Worm (Caenorhabditis elegans) whole organism, L2 larva: ENCODE data around the gene ZC374.2.

Experiments
- aly-2 ChIP-seq: fragments of 150-350 bp; optimal IDR thresholded peaks from 2 replicates; lab custom pipeline; 2014; ENCODE audit warnings: missing biosample characterization, missing genetic modification characterization
- nhr-12 ChIP-seq: fragments of 150-350 bp; optimal IDR thresholded peaks from 2 replicates; lab custom pipeline; 2014; ENCODE audit warnings: missing biosample characterization, missing genetic modification characterization
- skn-1 ChIP-seq: sonication (generic microtip); optimal IDR thresholded peaks from 2 replicates; lab custom pipeline; 2017; ENCODE audit warnings: missing biosample characterization, missing genetic modification characterization

- no peak for TF ChIP-seq aly-2 (tag; lab: Kevin White, UChicago)
- no peak for TF ChIP-seq skn-1 (tag; lab: Kevin White, UChicago)
- TF ChIP-seq nhr-12, result no peak
These were observed 19.7 kb downstream of the ZC374.2 start, which contains the start of gene mkk-4 for ce11 chrX:10027556-10027955.
